Fruit fly (Drosophila melanogaster) S2 (cell line): Measurements from ENCODE around the gene Fkbp39.
A peak's percentile ranks its signal among the peaks of the same experiment; 100 is the strongest.

Experiments used
- CG8478 ChIP-seq: fragments of >200 bp; optimal IDR thresholded peaks from 2 replicates; lab custom pipeline; 2018
- CTCF ChIP-seq, 2 experiments: fragments of >200 bp; optimal IDR thresholded peaks; 2 replicates each; lab custom pipeline; 2018

Fkbp39 gene

dm6 chr3R:15346018-15346383, 13.1 kb upstream of the Fkbp39 start, which contains the start of the genes Surf4 and CG31301:
Surf4 (minus strand) TSS chr3R:15346176.
CG31301 (plus strand) TSS chr3R:15346205.
- TF ChIP-seq CTCF (optimal IDR thresholded peaks at IDR 0.05; lab: Kevin White, UChicago) (no peak), CG8478 (lab: Kevin White, UChicago) (no peak)

- no peak for TF ChIP-seq CTCF (optimal IDR thresholded peaks at IDR 0.05; lab: Kevin White, UChicago)
- TF ChIP-seq CG8478 (lab: Kevin White, UChicago): no peak
Measured at dm6 chr3R:15345198-15346017, 12.5 kb upstream of the Fkbp39 start.

- TF ChIP-seq CTCF (optimal IDR thresholded peaks at IDR 0.05; lab: Kevin White, UChicago) (no peak), CG8478 (lab: Kevin White, UChicago) (no peak)
Measured at dm6 chr3R:15342926-15343685, 10.2 kb upstream of the Fkbp39 start, which contains the start of gene Nagk. Nagk (minus strand) TSS chr3R:15343256.

DNA sequence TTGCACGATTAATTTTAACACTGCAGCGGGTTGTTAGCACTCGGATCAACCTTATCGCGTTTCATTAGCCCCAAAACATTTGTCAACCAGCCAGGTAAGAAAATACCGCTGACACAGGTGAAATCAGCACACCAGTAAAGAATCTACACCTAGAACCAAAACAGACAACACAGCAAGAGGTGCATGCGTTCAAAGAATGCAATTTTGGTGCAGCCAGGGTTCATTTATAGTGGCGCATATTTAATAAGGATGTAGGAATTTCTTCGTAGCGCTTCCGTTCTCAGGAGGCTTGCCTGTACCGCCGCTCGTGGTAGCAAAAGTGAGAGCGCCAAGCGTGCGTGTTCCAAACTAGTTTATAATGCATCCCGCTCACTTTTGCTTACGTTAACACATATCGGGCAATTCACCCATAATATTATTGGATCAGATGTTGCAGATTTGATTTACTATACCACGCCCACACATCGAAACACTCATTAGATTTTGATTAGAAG, 9.5 kb upstream of the Fkbp39 start:
- TF ChIP-seq CTCF (optimal IDR thresholded peaks at IDR 0.05; lab: Kevin White, UChicago) (no peak), CG8478 (lab: Kevin White, UChicago) (no peak)

dm6 chr3R:15340052-15340732, 7.3 kb upstream of the Fkbp39 start, which contains the start of gene SerRS-m:
SerRS-m (plus strand) TSS chr3R:15340667.
- no peak for TF ChIP-seq CTCF (optimal IDR thresholded peaks at IDR 0.05; lab: Kevin White, UChicago)
- TF ChIP-seq CG8478 (lab: Kevin White, UChicago): no peak

dm6 chr3R:15339111-15339510, 6.2 kb upstream of the Fkbp39 start:
- TF ChIP-seq CG8478 (lab: Kevin White, UChicago): no peak
- TF ChIP-seq CTCF (optimal IDR thresholded peaks at IDR 0.05; lab: Kevin White, UChicago): no peak

dm6 chr3R:15330472-15330871, 2.5 kb downstream of the Fkbp39 start, which contains the start of gene mRpL9:
mRpL9 (plus strand) TSS chr3R:15330738.
- TF ChIP-seq CG8478 (lab: Kevin White, UChicago) (no peak), CTCF (optimal IDR thresholded peaks at IDR 0.05; lab: Kevin White, UChicago) (peak; percentile 4 to 23)

dm6 chr3R:15328083-15328779, 4.7 kb downstream of the Fkbp39 start, which contains the start of the genes CG6236 and ea:
CG6236 (minus strand) TSS chr3R:15328269.
ea (plus strand) TSS chr3R:15328729.
- TF ChIP-seq CG8478 (lab: Kevin White, UChicago): no peak
- TF ChIP-seq CTCF (optimal IDR thresholded peaks at IDR 0.05; lab: Kevin White, UChicago): no peak

DNA sequence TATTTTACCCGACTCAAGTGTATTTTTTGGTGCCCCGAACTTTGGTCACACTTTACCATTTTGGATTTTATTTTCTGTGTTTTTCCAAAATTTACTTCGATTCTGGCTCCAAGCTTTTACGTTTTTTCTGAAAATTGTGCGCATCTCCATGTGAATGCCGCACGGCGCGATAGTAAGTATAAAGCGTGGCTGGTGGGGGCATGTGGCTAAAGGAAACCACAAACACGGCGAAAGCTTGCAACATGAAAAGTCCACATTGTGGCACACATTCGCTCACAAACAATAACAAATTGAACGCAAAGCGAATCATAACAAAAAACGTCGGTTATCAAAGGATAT, 12.2 kb downstream of the Fkbp39 start, which contains the start of gene ear:
TSS of gene ear (plus strand) at position 10 of the 339 bp plus-strand sequence.
- no peak for TF ChIP-seq CG8478 (lab: Kevin White, UChicago)
- no peak for TF ChIP-seq CTCF (optimal IDR thresholded peaks at IDR 0.05; lab: Kevin White, UChicago)

- TF ChIP-seq CG8478 (lab: Kevin White, UChicago): no peak
- no peak for TF ChIP-seq CTCF (optimal IDR thresholded peaks at IDR 0.05; lab: Kevin White, UChicago)
Measured at dm6 chr3R:15319912-15320746, 12.8 kb downstream of the Fkbp39 start, which contains the start of the genes CG6276 and CG44040. CG6276 (minus strand) TSS chr3R:15320069. CG44040 (plus strand) TSS chr3R:15320378.

dm6 chr3R:15316326-15316725, 16.6 kb downstream of the Fkbp39 start, which contains the start of gene CG14866:
CG14866 (plus strand) TSS chr3R:15316471.
- TF ChIP-seq CTCF (optimal IDR thresholded peaks at IDR 0.05; lab: Kevin White, UChicago) (no peak), CG8478 (lab: Kevin White, UChicago) (no peak)

DNA sequence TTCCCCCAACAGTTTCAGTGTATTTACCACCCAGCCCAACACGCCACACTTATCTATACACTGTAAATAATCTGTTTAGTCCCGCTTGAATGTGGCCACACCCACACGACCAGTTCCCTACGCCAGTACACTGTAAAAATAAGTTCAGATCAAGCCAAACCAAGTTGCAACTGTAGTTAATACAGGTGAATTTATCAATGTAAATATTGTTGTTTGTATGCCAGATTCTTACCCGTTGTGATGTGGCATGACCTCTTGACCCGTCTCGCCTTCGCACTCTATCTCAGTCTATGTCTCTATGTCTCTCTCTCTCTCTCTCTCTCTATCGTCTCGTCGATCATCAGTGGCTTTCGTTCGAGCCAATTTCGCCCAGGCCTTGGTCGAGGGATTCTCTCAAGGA, 19.1 kb downstream of the Fkbp39 start:
- no peak for TF ChIP-seq CTCF (optimal IDR thresholded peaks at IDR 0.05; lab: Kevin White, UChicago)
- no peak for TF ChIP-seq CG8478 (lab: Kevin White, UChicago)
